Fruit fly (Drosophila melanogaster) whole organism, embryonic: ENCODE results near the gene kz.

Experiments used
- CG10147 ChIP-seq: fragments of 200-800 bp; sonication (Bioruptor generic); optimal IDR thresholded peaks from 2 replicates; lab custom pipeline; 2019; ENCODE audit warnings: missing biosample characterization, mild to moderate bottlenecking, missing genetic modification characterization, moderate library complexity
- CG11398 ChIP-seq: fragments of 200-800 bp; sonication (Bioruptor generic); optimal IDR thresholded peaks from 2 replicates; lab custom pipeline; 2016; ENCODE audit warnings: missing biosample characterization, missing genetic modification characterization
- CG12942 ChIP-seq: fragments of 200-800 bp; sonication (Bioruptor generic); optimal IDR thresholded peaks from 3 replicates; lab custom pipeline; 2016; ENCODE audit warnings: missing biosample characterization, missing genetic modification characterization
- CG13123 ChIP-seq: fragments of 200-800 bp; sonication (Bioruptor generic); optimal IDR thresholded peaks from 2 replicates; lab custom pipeline; 2016; ENCODE audit warnings: missing biosample characterization, missing genetic modification characterization
- CG15514 ChIP-seq: fragments of 200-800 bp; sonication (Bioruptor generic); optimal IDR thresholded peaks from 3 replicates; lab custom pipeline; 2017; ENCODE audit warnings: missing biosample characterization, missing genetic modification characterization, mild to moderate bottlenecking, moderate library complexity, missing genetic modification reagents
- CG1602 ChIP-seq: fragments of 200-800 bp; sonication (Bioruptor generic); optimal IDR thresholded peaks from 3 replicates; lab custom pipeline; 2016; ENCODE audit warnings: missing biosample characterization, missing genetic modification characterization
- CG16863 ChIP-seq: fragments of 200-800 bp; sonication (Bioruptor generic); optimal IDR thresholded peaks from 3 replicates; lab custom pipeline; 2016; ENCODE audit warnings: missing biosample characterization, missing genetic modification characterization
- CG17186 ChIP-seq: fragments of 200-800 bp; sonication (Bioruptor generic); optimal IDR thresholded peaks from 3 replicates; lab custom pipeline; 2017; ENCODE audit warnings: missing biosample characterization, missing genetic modification reagents, missing genetic modification characterization
- CG17385 ChIP-seq: fragments of 200-800 bp; sonication (Bioruptor generic); optimal IDR thresholded peaks from 3 replicates; lab custom pipeline; 2018; ENCODE audit warnings: missing biosample characterization, mild to moderate bottlenecking, missing genetic modification characterization
- CG17612 ChIP-seq: fragments of 200-800 bp; sonication (Bioruptor generic); IDR thresholded peaks from 2 replicates; pipeline ENCODE4 v1.3.6; 2022; ENCODE audit warnings: missing biosample characterization, missing genetic modification characterization
- CG1832 ChIP-seq: fragments of 200-800 bp; sonication (Bioruptor generic); optimal IDR thresholded peaks from 2 replicates; lab custom pipeline; 2017; ENCODE audit warnings: missing biosample characterization, mild to moderate bottlenecking, missing genetic modification characterization, inconsistent platforms
- CG2116 ChIP-seq: fragments of 200-800 bp; sonication (Bioruptor generic); optimal IDR thresholded peaks from 3 replicates; lab custom pipeline; 2018; ENCODE audit warnings: missing biosample characterization, mild to moderate bottlenecking, missing genetic modification characterization
- CG30020 ChIP-seq: fragments of 200-800 bp; optimal IDR thresholded peaks from 2 replicates; lab custom pipeline; 2019; ENCODE audit warnings: missing biosample characterization, mild to moderate bottlenecking, missing genetic modification characterization, moderate library complexity
- CG33213 ChIP-seq: fragments of 200-800 bp; sonication (Bioruptor generic); optimal IDR thresholded peaks from 3 replicates; lab custom pipeline; 2016; ENCODE audit warnings: missing biosample characterization, missing genetic modification characterization
- CG34376 ChIP-seq: fragments of 200-800 bp; sonication (Bioruptor generic); optimal IDR thresholded peaks from 2 replicates; lab custom pipeline; 2018; ENCODE audit warnings: missing biosample characterization, mild to moderate bottlenecking, missing genetic modification characterization
- CG4707 ChIP-seq: fragments of 200-800 bp; sonication (Bioruptor generic); optimal IDR thresholded peaks from 2 replicates; lab custom pipeline; 2018; ENCODE audit warnings: missing biosample characterization, mild to moderate bottlenecking, missing genetic modification characterization, moderate library complexity
- CG6791 ChIP-seq: fragments of 200-800 bp; sonication (Bioruptor generic); IDR thresholded peaks from 3 replicates; pipeline ENCODE4 v1.3.6; 2022; ENCODE audit warnings: missing biosample characterization, missing genetic modification characterization; ENCODE audit not compliant: partially characterized antibody
- CG8290 ChIP-seq, 3 experiments: fragments of 200-800 bp; sonication (Bioruptor generic); optimal IDR thresholded peaks; 2 replicates each; lab custom pipeline; 2016 to 2019; ENCODE audit warnings: missing biosample characterization in 3 of 3, missing genetic modification characterization in 3 of 3, mild to moderate bottlenecking in 2 of 3, moderate library complexity in 1 of 3
- CG8924 ChIP-seq: fragments of 200-800 bp; optimal IDR thresholded peaks from 3 replicates; lab custom pipeline; 2019; ENCODE audit warnings: missing biosample characterization, mild to moderate bottlenecking, missing genetic modification characterization, moderate library complexity
- CG9215 ChIP-seq: fragments of 200-800 bp; sonication (Bioruptor generic); IDR thresholded peaks from 2 replicates; pipeline ENCODE4 v1.3.6; 2022; ENCODE audit warnings: missing biosample characterization, missing genetic modification characterization
- CG9817 ChIP-seq: fragments of 200-800 bp; sonication (Bioruptor generic); optimal IDR thresholded peaks from 2 replicates; lab custom pipeline; 2018; ENCODE audit warnings: missing biosample characterization, mild to moderate bottlenecking, missing genetic modification characterization, moderate library complexity
- CHES-1-like ChIP-seq: fragments of 200-800 bp; sonication (Bioruptor generic); optimal IDR thresholded peaks from 2 replicates; lab custom pipeline; 2016; ENCODE audit warnings: missing biosample characterization, missing genetic modification characterization
- Deaf1 ChIP-seq: fragments of 200-800 bp; optimal IDR thresholded peaks from 3 replicates; lab custom pipeline; 2019; ENCODE audit warnings: missing biosample characterization, mild to moderate bottlenecking, missing genetic modification characterization, moderate library complexity
- Dip3 ChIP-seq: fragments of 200-800 bp; sonication (Bioruptor generic); optimal IDR thresholded peaks from 3 replicates; lab custom pipeline; 2016; ENCODE audit warnings: missing biosample characterization, missing genetic modification characterization
- Dref ChIP-seq: fragments of 200-800 bp; sonication (Bioruptor generic); IDR thresholded peaks from 2 replicates; pipeline ENCODE4 v1.3.6; 2022; ENCODE audit warnings: missing biosample characterization, missing genetic modification characterization
- HLH54F ChIP-seq: fragments of 200-800 bp; sonication (Bioruptor generic); optimal IDR thresholded peaks from 3 replicates; lab custom pipeline; 2016; ENCODE audit warnings: missing biosample characterization, missing genetic modification characterization
- Hey ChIP-seq: fragments of 200-800 bp; sonication (Bioruptor generic); optimal IDR thresholded peaks from 3 replicates; lab custom pipeline; 2018; ENCODE audit warnings: missing biosample characterization, mild to moderate bottlenecking, missing genetic modification characterization
- Jarid2 ChIP-seq: fragments of 200-800 bp; sonication (Bioruptor generic); optimal IDR thresholded peaks from 3 replicates; lab custom pipeline; 2017; ENCODE audit warnings: mild to moderate bottlenecking, missing biosample characterization, missing genetic modification reagents, missing genetic modification characterization
- Lhr ChIP-seq: fragments of 200-800 bp; sonication (Bioruptor generic); optimal IDR thresholded peaks from 3 replicates; lab custom pipeline; 2017; ENCODE audit warnings: mild to moderate bottlenecking, missing biosample characterization, missing genetic modification reagents, missing genetic modification characterization
- Med ChIP-seq: fragments of 200-800 bp; sonication (Bioruptor generic); peaks from one replicate; lab custom pipeline; 2016; ENCODE audit warnings: missing biosample characterization, missing genetic modification characterization, mild to moderate bottlenecking, inconsistent platforms, moderate library complexity
- Side ChIP-seq: fragments of 200-800 bp; sonication (Bioruptor generic); optimal IDR thresholded peaks from 2 replicates; lab custom pipeline; 2016; ENCODE audit warnings: missing biosample characterization, missing genetic modification characterization
- br ChIP-seq: fragments of >200 bp; optimal IDR thresholded peaks from 2 replicates; lab custom pipeline; 2017
- bsh ChIP-seq, 2 experiments: fragments of 200-800 bp; sonication (Bioruptor generic); optimal IDR thresholded peaks; 2 replicates each; lab custom pipeline; 2017 to 2018; ENCODE audit warnings: mild to moderate bottlenecking in 2 of 2, missing biosample characterization in 2 of 2, missing genetic modification characterization in 2 of 2, moderate library complexity in 1 of 2
- dati ChIP-seq: fragments of 200-800 bp; sonication (Bioruptor generic); IDR thresholded peaks from 2 replicates; pipeline ENCODE4 v1.3.6; 2022; ENCODE audit warnings: missing biosample characterization, missing genetic modification characterization
- dimm ChIP-seq: fragments of 200-800 bp; sonication (Bioruptor generic); IDR thresholded peaks from 2 replicates; pipeline ENCODE4 v1.3.6; 2022; ENCODE audit warnings: missing biosample characterization, missing genetic modification characterization
- ems ChIP-seq: fragments of 200-800 bp; sonication (Bioruptor generic); optimal IDR thresholded peaks from 3 replicates; lab custom pipeline; 2016; ENCODE audit warnings: missing biosample characterization, missing genetic modification characterization
- eyg ChIP-seq: fragments of 200-800 bp; sonication (Bioruptor generic); optimal IDR thresholded peaks from 3 replicates; lab custom pipeline; 2016; ENCODE audit warnings: missing biosample characterization, missing genetic modification characterization
- gcm ChIP-seq: fragments of 200-800 bp; sonication (Bioruptor generic); optimal IDR thresholded peaks from 2 replicates; lab custom pipeline; 2019; ENCODE audit warnings: missing biosample characterization, mild to moderate bottlenecking, missing genetic modification characterization, moderate library complexity
- gro ChIP-seq: fragments of 200-800 bp; sonication (Bioruptor generic); optimal IDR thresholded peaks from 2 replicates; lab custom pipeline; 2016; ENCODE audit warnings: missing biosample characterization, missing genetic modification characterization
- kay ChIP-seq: fragments of 200-800 bp; sonication (Bioruptor generic); optimal IDR thresholded peaks from 2 replicates; lab custom pipeline; 2016; ENCODE audit warnings: missing biosample characterization, missing genetic modification characterization
- onecut ChIP-seq: fragments of 200-800 bp; sonication (Bioruptor generic); IDR thresholded peaks from 2 replicates; pipeline ENCODE4 v1.3.6; 2022; ENCODE audit warnings: missing biosample characterization, missing genetic modification characterization
- pb ChIP-seq: fragments of 200-800 bp; sonication (Bioruptor generic); optimal IDR thresholded peaks from 3 replicates; lab custom pipeline; 2016; ENCODE audit warnings: missing biosample characterization, missing genetic modification characterization
- ranshi ChIP-seq: fragments of 200-800 bp; sonication (Bioruptor generic); IDR thresholded peaks from 2 replicates; pipeline ENCODE4 v1.3.6; 2022; ENCODE audit warnings: missing biosample characterization, missing genetic modification characterization
- shn ChIP-seq: fragments of 200-800 bp; sonication (Bioruptor generic); optimal IDR thresholded peaks from 3 replicates; lab custom pipeline; 2016; ENCODE audit warnings: missing biosample characterization, missing genetic modification characterization
- slou ChIP-seq: fragments of 200-800 bp; sonication (Bioruptor generic); optimal IDR thresholded peaks from 3 replicates; lab custom pipeline; 2016; ENCODE audit warnings: missing biosample characterization, missing genetic modification characterization
- sob ChIP-seq: fragments of 200-800 bp; sonication (Bioruptor generic); IDR thresholded peaks from 2 replicates; pipeline ENCODE4 v1.3.6; 2022; ENCODE audit warnings: missing biosample characterization, missing genetic modification characterization
- stc ChIP-seq: fragments of 200-800 bp; sonication (Bioruptor generic); IDR thresholded peaks from 2 replicates; pipeline ENCODE4 v1.3.6; 2022; ENCODE audit warnings: missing biosample characterization, missing genetic modification characterization
- stwl ChIP-seq: fragments of 200-800 bp; sonication (Bioruptor generic); optimal IDR thresholded peaks from 3 replicates; lab custom pipeline; 2018; ENCODE audit warnings: missing biosample characterization, mild to moderate bottlenecking, missing genetic modification characterization, moderate library complexity
- tll ChIP-seq, 2 experiments: fragments of 200-800 bp in 1 of 2; fragments of >200 bp in 1 of 2; sonication (Bioruptor generic) in 1 of 2; optimal IDR thresholded peaks; 2 replicates each; lab custom pipeline; 2017 to 2019; ENCODE audit warnings: missing biosample characterization in 2 of 2, missing genetic modification characterization in 2 of 2, mild to moderate bottlenecking in 1 of 2, moderate library complexity in 1 of 2

The kz gene

DNA sequence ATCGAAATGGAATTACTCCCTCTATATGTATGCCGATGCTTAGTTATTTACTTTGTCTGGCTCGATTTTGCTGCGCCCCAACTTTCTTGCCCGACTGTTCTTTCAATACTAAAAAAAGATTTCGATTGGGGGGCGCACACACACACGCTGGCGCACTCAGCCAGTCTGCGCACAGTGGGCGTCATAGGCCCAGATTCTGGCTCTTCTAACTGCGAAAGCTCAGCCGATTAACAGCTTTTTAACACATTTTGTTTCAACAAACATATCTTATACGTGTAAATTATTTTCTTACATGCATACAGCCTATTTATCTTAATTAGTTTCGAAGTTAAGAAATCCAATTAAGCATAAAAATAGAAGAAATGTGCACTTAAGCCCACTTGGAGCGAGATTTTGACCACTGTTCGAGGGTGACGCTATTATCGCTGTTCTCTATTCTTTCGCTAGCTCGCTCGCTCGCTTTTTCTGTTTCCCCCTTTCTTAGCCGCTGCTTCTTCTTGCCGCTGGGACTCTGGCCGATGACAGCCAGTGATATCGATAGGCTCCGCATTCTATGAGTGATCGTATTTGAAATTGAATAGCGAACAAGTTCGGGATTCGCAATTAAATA, 19.5 kb downstream of the kz start, which contains the start of gene Vinc (continued):
- TF ChIP-seq sob (GFP tag; lab: Robert Waterston, UW): peak; percentile 82
- peak; percentile 58 for TF ChIP-seq CHES-1-like (GFP tag; lab: Kevin White, UChicago)
- TF ChIP-seq CG13123 (GFP tag; lab: Kevin White, UChicago): peak; percentile 49
- TF ChIP-seq Hey (tag; lab: Kevin White, UChicago): peak; percentile 52
- peak; percentile 89 for TF ChIP-seq CG9215 (GFP tag; lab: Robert Waterston, UW)
- no peak for TF ChIP-seq dimm (GFP tag; lab: Robert Waterston, UW)
- TF ChIP-seq slou (GFP tag; lab: Kevin White, UChicago): peak; percentile 86
- no peak for TF ChIP-seq CG1832
- no peak for TF ChIP-seq tll (GFP tag; optimal IDR thresholded peaks at IDR 0.05; lab: Kevin White, UChicago)
- peak; percentile 66 for TF ChIP-seq gro (GFP tag; lab: Kevin White, UChicago)
- peak; percentile 68 for TF ChIP-seq CG30020 (tag; lab: Kevin White, UChicago)
- TF ChIP-seq CG11398 (GFP tag; lab: Kevin White, UChicago): peak; percentile 64
- peak; percentile 80 for TF ChIP-seq eyg (GFP tag; lab: Kevin White, UChicago)
- TF ChIP-seq br (lab: Kevin White, UChicago): no peak
- no peak; the same call in 1 of the 2 replicates for TF ChIP-seq CG17612 (GFP tag; lab: Robert Waterston, UW)
- TF ChIP-seq CG9817 (tag; lab: Kevin White, UChicago): peak; percentile 78
- peak; percentile 83 for TF ChIP-seq kay (GFP tag; lab: Kevin White, UChicago)
- peak; percentile 13 for TF ChIP-seq stwl (tag; lab: Kevin White, UChicago)
- TF ChIP-seq CG15514: peak; percentile 86
- TF ChIP-seq CG6791 (GFP tag; lab: Robert Waterston, UW): peak; percentile 53; the same call in 1 of the 3 replicates
- peak; percentile 15 for TF ChIP-seq Lhr (GFP tag; lab: Kevin White, UChicago)
- peak; percentile 84 for TF ChIP-seq ems (GFP tag; lab: Kevin White, UChicago)
- TF ChIP-seq onecut (GFP tag; lab: Robert Waterston, UW): peak; percentile 82
- peak; percentile 71 for TF ChIP-seq HLH54F (GFP tag; lab: Kevin White, UChicago)
- TF ChIP-seq bsh (GFP tag; optimal IDR thresholded peaks at IDR 0.05; lab: Kevin White, UChicago): peak; percentile 65 to 73
- TF ChIP-seq Dref (GFP tag; lab: Robert Waterston, UW): peak; percentile 85
- TF ChIP-seq CG8924 (tag; lab: Kevin White, UChicago): peak; percentile 76
- TF ChIP-seq Med (GFP tag; lab: Kevin White, UChicago): peak; percentile 98
- peak; percentile 60 for TF ChIP-seq CG1602 (GFP tag; lab: Kevin White, UChicago)
- TF ChIP-seq CG17385: peak; percentile 96
- peak; percentile 68 for TF ChIP-seq CG33213 (GFP tag; lab: Kevin White, UChicago)
- peak; percentile 86 for TF ChIP-seq Dip3 (GFP tag; lab: Kevin White, UChicago)
- no peak for TF ChIP-seq dati
- TF ChIP-seq CG8290 (GFP tag; optimal IDR thresholded peaks at IDR 0.05; lab: Kevin White, UChicago): peak; percentile 57
- no peak for TF ChIP-seq CG8290 (tag; optimal IDR thresholded peaks at IDR 0.05; lab: Kevin White, UChicago)
- peak; percentile 86 for TF ChIP-seq Jarid2 (GFP tag; lab: Kevin White, UChicago)
- TF ChIP-seq Deaf1 (tag; lab: Kevin White, UChicago): peak; percentile 79
- TF ChIP-seq CG2116: peak; percentile 38
- peak; percentile 96 for TF ChIP-seq CG34376
- peak; percentile 88 for TF ChIP-seq Side (GFP tag; lab: Kevin White, UChicago)
- peak; percentile 7 for TF ChIP-seq CG17186 (GFP tag; lab: Kevin White, UChicago)
- TF ChIP-seq pb: peak; percentile 83
- TF ChIP-seq gcm (GFP tag; lab: Kevin White, UChicago): peak; percentile 71
- TF ChIP-seq stc (GFP tag; lab: Robert Waterston, UW): peak; percentile 83
- peak; percentile 84 for TF ChIP-seq ranshi (GFP tag; lab: Robert Waterston, UW)
- peak; percentile 59 for TF ChIP-seq CG16863
- peak; percentile 83 for TF ChIP-seq shn
- TF ChIP-seq CG4707: peak; percentile 100
- peak; percentile 67 for TF ChIP-seq CG12942 (GFP tag; lab: Kevin White, UChicago)
- peak; percentile 91 for TF ChIP-seq CG10147 (GFP tag; lab: Kevin White, UChicago)
